Fruit fly (Drosophila melanogaster) Kc167 (cell line): ENCODE results near the gene CG12115.

ENCODE experiments used
- Myc ChIP-seq: fragments of >200 bp; optimal IDR thresholded peaks from 2 replicates; lab custom pipeline; 2017; ENCODE audit warnings: missing external identifiers
- Sin3A ChIP-seq: fragments of >200 bp; optimal IDR thresholded peaks from 2 replicates; lab custom pipeline; 2018; ENCODE audit warnings: missing external identifiers
- h ChIP-seq: fragments of >200 bp; optimal IDR thresholded peaks from 3 replicates; lab custom pipeline; 2018; ENCODE audit warnings: missing external identifiers
- insv ChIP-seq: fragments of >200 bp; optimal IDR thresholded peaks from 3 replicates; lab custom pipeline; 2018; ENCODE audit warnings: missing external identifiers
- psq ChIP-seq: fragments of >200 bp; optimal IDR thresholded peaks from 2 replicates; lab custom pipeline; 2017; ENCODE audit warnings: missing external identifiers
- ttk ChIP-seq: sonication (Bioruptor generic); optimal IDR thresholded peaks from 2 replicates; lab custom pipeline; 2017; ENCODE audit warnings: missing external identifiers

CG12115 gene

DNA sequence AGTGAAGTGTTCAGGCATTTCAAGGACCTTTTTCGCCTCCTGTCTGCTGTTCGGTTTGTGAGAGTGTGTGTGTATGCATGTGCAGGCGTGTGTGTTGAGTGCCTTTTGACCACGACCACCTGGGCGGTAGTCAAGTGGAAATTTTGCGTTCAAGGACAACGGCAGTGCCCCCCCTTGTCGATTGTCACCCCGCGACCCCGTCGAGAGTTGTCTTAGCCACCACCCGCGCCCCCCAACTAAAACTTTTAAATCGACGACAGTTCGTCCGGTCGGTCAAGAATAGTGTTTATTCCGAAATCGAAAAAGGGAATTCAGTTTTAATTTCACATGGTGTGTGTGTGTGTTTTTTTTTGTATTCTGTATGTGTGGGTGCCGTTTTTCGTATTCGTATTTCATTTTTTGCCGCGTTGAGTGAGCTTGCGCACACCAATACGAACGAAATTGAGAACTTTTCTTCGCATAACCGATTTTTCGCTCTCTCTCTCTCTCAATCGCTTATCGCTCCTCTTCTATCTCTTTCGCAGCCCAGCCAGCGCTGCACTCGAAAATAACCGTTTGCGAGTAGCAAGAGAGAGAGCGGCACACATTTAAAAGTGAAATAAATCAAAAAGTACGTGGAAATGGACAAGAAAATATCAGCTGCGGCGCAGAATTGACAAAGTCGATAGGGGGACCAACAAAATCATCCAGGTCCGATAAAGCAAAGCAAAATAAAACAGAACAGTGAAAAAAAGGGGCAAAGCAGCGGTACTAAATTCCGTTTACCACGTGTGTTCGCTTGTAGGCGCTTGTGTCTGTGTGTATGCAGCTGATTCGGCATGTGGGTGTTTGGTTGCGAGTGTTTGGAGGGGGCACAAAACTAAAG is 26.5 kb downstream of the CG12115 start:
- TF ChIP-seq insv (lab: Kevin White, UChicago): no peak
- no peak for TF ChIP-seq h (lab: Kevin White, UChicago)
- TF ChIP-seq psq: no peak
- no peak for TF ChIP-seq Myc (lab: Kevin White, UChicago)
- no peak for TF ChIP-seq Sin3A (lab: Kevin White, UChicago)
- no peak for TF ChIP-seq ttk (lab: Kevin White, UChicago)

dm6 chrX:9163110-9163509 is 27.3 kb downstream of the CG12115 start, which contains the start of gene mei-P26:
Gene mei-P26 (plus strand): TSS chrX:9163255.
- no peak for TF ChIP-seq Myc (lab: Kevin White, UChicago)
- TF ChIP-seq Sin3A (lab: Kevin White, UChicago): no peak
- no peak for TF ChIP-seq insv (lab: Kevin White, UChicago)
- no peak for TF ChIP-seq h (lab: Kevin White, UChicago)
- no peak for TF ChIP-seq ttk (lab: Kevin White, UChicago)

- TF ChIP-seq ttk (lab: Kevin White, UChicago) (no peak), Myc (lab: Kevin White, UChicago) (no peak), psq (no peak), h (lab: Kevin White, UChicago) (no peak), insv (lab: Kevin White, UChicago) (no peak), Sin3A (lab: Kevin White, UChicago) (no peak)
These were observed 28.5 kb downstream of the CG12115 start, which contains the start of the genes Zpr1 and CG44532 for dm6 chrX:9161912-9162311. Gene Zpr1 (minus strand): TSS chrX:9162090. Gene CG44532 (plus strand): TSS chrX:9162092.

DNA sequence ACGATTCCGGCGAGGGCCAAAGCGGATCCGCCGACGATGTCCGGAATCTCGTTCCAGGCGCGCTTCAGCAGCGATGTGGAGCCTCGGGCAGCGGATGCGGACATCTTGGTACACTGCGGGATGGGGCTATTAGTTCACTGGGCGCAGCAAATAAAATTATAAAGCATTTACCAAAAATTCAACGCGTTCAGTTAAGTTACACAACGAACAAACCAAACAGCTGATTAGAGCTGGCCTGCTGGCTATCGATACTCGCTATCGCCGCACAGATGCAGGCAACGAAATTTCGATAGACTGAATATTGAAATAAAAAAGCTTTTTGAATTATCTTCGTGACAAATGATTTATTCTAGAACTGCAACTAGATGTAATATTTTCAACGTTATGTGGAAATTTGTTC is 30.7 kb downstream of the CG12115 start, which contains the start of gene NdufA3:
Gene NdufA3 (minus strand): TSS at position 317 of the 400 bp plus-strand sequence.
- no peak for TF ChIP-seq Sin3A (lab: Kevin White, UChicago)
- TF ChIP-seq ttk (lab: Kevin White, UChicago): no peak
- no peak for TF ChIP-seq h (lab: Kevin White, UChicago)
- no peak for TF ChIP-seq psq
- no peak for TF ChIP-seq insv (lab: Kevin White, UChicago)
- no peak for TF ChIP-seq Myc (lab: Kevin White, UChicago)

- TF ChIP-seq ttk (lab: Kevin White, UChicago) (no peak), h (lab: Kevin White, UChicago) (no peak), insv (lab: Kevin White, UChicago) (no peak), Myc (lab: Kevin White, UChicago) (no peak), Sin3A (lab: Kevin White, UChicago) (peak; percentile 55), psq (no peak)
These were observed 32.0 kb downstream of the CG12115 start, which contains the start of the genes Ost48 and Dlip1 for dm6 chrX:9158366-9158765. Gene Ost48 (minus strand): TSS chrX:9158515. Gene Dlip1 (plus strand): TSS chrX:9158622.

DNA sequence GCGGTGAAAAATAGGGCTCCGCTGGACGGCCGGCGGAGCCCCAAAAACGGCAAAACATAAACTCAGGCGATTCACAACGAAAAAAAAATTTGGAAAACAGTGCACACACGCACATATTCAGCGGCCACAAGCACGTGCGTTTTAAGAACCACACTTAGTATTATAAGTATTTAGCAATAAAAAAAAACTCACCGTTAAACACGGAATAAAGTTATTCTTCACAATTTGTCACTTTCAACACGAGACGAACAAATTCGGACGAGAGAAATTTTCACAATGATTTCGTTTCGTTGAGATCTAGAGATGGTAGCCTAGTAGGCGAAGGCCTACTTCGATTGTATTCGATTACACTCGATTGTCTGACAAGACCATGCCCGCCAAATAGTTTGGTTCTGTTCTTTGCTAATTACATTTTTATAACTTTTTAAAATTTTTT is 34.0 kb downstream of the CG12115 start, which contains the start of gene His3.3B:
Gene His3.3B (minus strand): TSS at position 282 of the 436 bp plus-strand sequence.
- TF ChIP-seq h (lab: Kevin White, UChicago) (no peak), ttk (lab: Kevin White, UChicago) (no peak), Myc (lab: Kevin White, UChicago) (no peak), insv (lab: Kevin White, UChicago) (no peak), psq (no peak), Sin3A (lab: Kevin White, UChicago) (no peak)

- TF ChIP-seq psq (no peak), ttk (lab: Kevin White, UChicago) (no peak)
These were observed 34.6 kb downstream of the CG12115 start for dm6 chrX:9155715-9156387.

dm6 chrX:9155134-9155533 is 35.3 kb downstream of the CG12115 start:
- TF ChIP-seq insv (lab: Kevin White, UChicago): no peak
- no peak for TF ChIP-seq ttk (lab: Kevin White, UChicago)

DNA sequence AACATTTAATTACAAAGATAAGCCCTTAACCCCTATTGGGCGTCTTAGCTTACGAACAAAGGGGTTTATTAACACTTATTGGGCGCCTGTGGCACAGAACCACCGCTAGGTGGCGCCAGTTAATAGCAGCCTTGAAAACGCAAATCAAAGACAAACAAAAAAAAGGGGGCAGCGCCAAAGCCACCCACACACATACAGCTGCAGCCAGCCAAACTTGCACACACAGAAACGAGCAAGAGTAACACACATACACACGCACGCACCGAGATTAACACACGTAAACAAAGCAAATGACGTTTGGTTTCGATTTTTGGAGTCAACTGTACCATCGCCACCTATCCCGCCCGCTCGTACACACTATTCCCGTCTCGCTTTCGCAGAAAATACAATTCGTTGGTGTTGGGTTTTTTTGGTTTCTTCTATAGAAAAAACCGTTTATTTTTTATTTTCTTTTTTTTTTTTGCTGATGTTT is 38.2 kb downstream of the CG12115 start:
- TF ChIP-seq insv (lab: Kevin White, UChicago): no peak

dm6 chrX:9148989-9149522 is 41.3 kb downstream of the CG12115 start, which contains the start of the genes fh and Bap111:
Gene fh (minus strand): TSS chrX:9149071.
Gene Bap111 (plus strand): TSS chrX:9149309.
- TF ChIP-seq h (lab: Kevin White, UChicago): no peak
- TF ChIP-seq psq: no peak
- no peak for TF ChIP-seq insv (lab: Kevin White, UChicago)
- no peak for TF ChIP-seq Sin3A (lab: Kevin White, UChicago)
- no peak for TF ChIP-seq ttk (lab: Kevin White, UChicago)
- no peak for TF ChIP-seq Myc (lab: Kevin White, UChicago)

DNA sequence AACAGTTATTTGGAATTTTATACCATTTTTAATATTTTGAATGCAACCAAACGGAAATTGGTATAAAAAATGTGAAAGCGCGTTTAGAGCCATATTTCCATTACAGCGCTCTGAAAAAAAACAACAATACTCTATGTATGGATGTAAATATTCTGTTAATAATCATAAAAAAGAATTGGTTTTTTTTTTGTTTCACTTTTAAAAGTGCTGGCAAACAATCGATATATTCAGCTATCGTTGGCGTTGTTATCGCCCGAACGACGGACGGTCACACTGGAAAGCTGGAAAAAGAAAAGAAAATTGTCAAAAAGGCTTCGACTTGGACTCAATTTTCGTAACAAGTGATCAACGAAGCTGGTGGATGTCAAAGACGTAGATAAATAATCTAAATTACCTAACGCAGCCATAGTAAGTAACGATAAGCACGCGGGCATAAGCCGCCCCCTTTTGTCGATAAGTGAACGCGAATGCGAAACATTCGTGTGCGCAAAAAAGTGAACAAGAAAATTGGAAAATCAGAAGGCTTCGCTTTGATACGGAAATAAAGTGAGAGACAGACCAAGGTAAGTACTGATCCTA is 48.1 kb downstream of the CG12115 start, which contains the start of gene CG7065:
Gene CG7065 (plus strand): TSS at position 270 of the 579 bp plus-strand sequence.
- TF ChIP-seq insv (lab: Kevin White, UChicago): no peak
- TF ChIP-seq Sin3A (lab: Kevin White, UChicago): no peak
- no peak for TF ChIP-seq h (lab: Kevin White, UChicago)
